Fruit fly (Drosophila melanogaster) whole organism, embryonic: ENCODE data around the gene Sik2.

Source experiments
- B-H2 ChIP-seq: fragments of 200-800 bp; sonication (Bioruptor generic); optimal IDR thresholded peaks from 2 replicates; lab custom pipeline; 2018; ENCODE audit warnings: missing biosample characterization, mild to moderate bottlenecking, missing genetic modification characterization
- Blimp-1 ChIP-seq: fragments of 200-800 bp; sonication (Bioruptor generic); optimal IDR thresholded peaks from 3 replicates; lab custom pipeline; 2018; ENCODE audit warnings: missing biosample characterization, missing genetic modification characterization, mild to moderate bottlenecking, moderate library complexity, missing genetic modification reagents
- BtbVII ChIP-seq: fragments of 200-800 bp; sonication (Bioruptor generic); optimal IDR thresholded peaks from 3 replicates; lab custom pipeline; 2017; ENCODE audit warnings: missing biosample characterization, mild to moderate bottlenecking, missing genetic modification characterization
- Bteb2 ChIP-seq: fragments of 200-800 bp; sonication (Bioruptor generic); optimal IDR thresholded peaks from 2 replicates; lab custom pipeline; 2016; ENCODE audit warnings: missing biosample characterization, missing genetic modification characterization
- CG11504 ChIP-seq: fragments of 200-800 bp; sonication (Bioruptor generic); optimal IDR thresholded peaks from 3 replicates; lab custom pipeline; 2019; ENCODE audit warnings: missing biosample characterization, mild to moderate bottlenecking, missing genetic modification characterization, moderate library complexity
- CG11695 ChIP-seq: fragments of 200-800 bp; sonication (Bioruptor generic); IDR thresholded peaks from 3 replicates; pipeline ENCODE4 v1.3.6; 2022; ENCODE audit warnings: missing biosample characterization, missing genetic modification characterization
- CG12744 ChIP-seq: fragments of 200-800 bp; sonication (Bioruptor generic); optimal IDR thresholded peaks from 2 replicates; lab custom pipeline; 2016; ENCODE audit warnings: missing biosample characterization, missing genetic modification characterization
- CG15011 ChIP-seq: fragments of 200-800 bp; sonication (Bioruptor generic); optimal IDR thresholded peaks from 3 replicates; lab custom pipeline; 2018; ENCODE audit warnings: missing biosample characterization, mild to moderate bottlenecking, missing genetic modification characterization
- CG15514 ChIP-seq: fragments of 200-800 bp; sonication (Bioruptor generic); optimal IDR thresholded peaks from 3 replicates; lab custom pipeline; 2017; ENCODE audit warnings: missing biosample characterization, missing genetic modification characterization, mild to moderate bottlenecking, moderate library complexity, missing genetic modification reagents
- CG18764 ChIP-seq: fragments of 200-800 bp; sonication (Bioruptor generic); optimal IDR thresholded peaks from 3 replicates; lab custom pipeline; 2016; ENCODE audit warnings: missing biosample characterization, missing genetic modification characterization
- CG31441 ChIP-seq: fragments of 200-800 bp; sonication (Bioruptor generic); IDR thresholded peaks from 2 replicates; pipeline ENCODE4 v1.3.6; 2022; ENCODE audit warnings: missing biosample characterization, missing genetic modification characterization
- CG32772 ChIP-seq: fragments of 200-800 bp; sonication (Bioruptor generic); IDR thresholded peaks from 2 replicates; pipeline ENCODE4 v1.3.6; 2022; ENCODE audit warnings: missing biosample characterization, missing genetic modification characterization
- CG42726 ChIP-seq: fragments of 200-800 bp; sonication (Bioruptor generic); IDR thresholded peaks from 2 replicates; pipeline ENCODE4 v1.3.6; 2022; ENCODE audit warnings: missing biosample characterization, missing genetic modification characterization; ENCODE audit not compliant: partially characterized antibody
- CG4404 ChIP-seq: fragments of 200-800 bp; sonication (Bioruptor generic); IDR thresholded peaks from 2 replicates; pipeline ENCODE4 v1.3.6; 2022; ENCODE audit warnings: missing biosample characterization, missing genetic modification characterization
- CG5953 ChIP-seq: fragments of 200-800 bp; sonication (Bioruptor generic); IDR thresholded peaks from 2 replicates; pipeline ENCODE4 v1.3.6; 2022; ENCODE audit warnings: missing biosample characterization, missing genetic modification characterization
- CG6765 ChIP-seq: fragments of 200-800 bp; sonication (Bioruptor generic); optimal IDR thresholded peaks from 3 replicates; lab custom pipeline; 2017; ENCODE audit warnings: missing biosample characterization, mild to moderate bottlenecking, missing genetic modification characterization
- CG6813 ChIP-seq: fragments of 200-800 bp; sonication (Bioruptor generic); optimal IDR thresholded peaks from 2 replicates; lab custom pipeline; 2017; ENCODE audit warnings: missing biosample characterization, missing genetic modification characterization, mild to moderate bottlenecking, moderate library complexity, missing genetic modification reagents
- E2f2 ChIP-seq: fragments of 200-800 bp; sonication (Bioruptor generic); IDR thresholded peaks from 2 replicates; pipeline ENCODE4 v1.3.6; 2022; ENCODE audit warnings: missing biosample characterization, missing genetic modification characterization
- ERR ChIP-seq: fragments of 200-800 bp; sonication (Bioruptor generic); optimal IDR thresholded peaks from 2 replicates; lab custom pipeline; 2016; ENCODE audit warnings: missing biosample characterization, missing genetic modification characterization
- Fer2 ChIP-seq: fragments of 200-800 bp; sonication (Bioruptor generic); optimal IDR thresholded peaks from 2 replicates; lab custom pipeline; 2018; ENCODE audit warnings: missing biosample characterization, mild to moderate bottlenecking, missing genetic modification characterization, moderate library complexity
- Nf-YC ChIP-seq: fragments of 200-800 bp; optimal IDR thresholded peaks from 3 replicates; lab custom pipeline; 2019; ENCODE audit warnings: missing biosample characterization, mild to moderate bottlenecking, missing genetic modification characterization, moderate library complexity
- Side ChIP-seq: fragments of 200-800 bp; sonication (Bioruptor generic); optimal IDR thresholded peaks from 2 replicates; lab custom pipeline; 2016; ENCODE audit warnings: missing biosample characterization, missing genetic modification characterization
- Sox102F ChIP-seq: fragments of 200-800 bp; sonication (Bioruptor generic); optimal IDR thresholded peaks from 2 replicates; lab custom pipeline; 2018; ENCODE audit warnings: missing biosample characterization, mild to moderate bottlenecking, missing genetic modification characterization, moderate library complexity
- Spps ChIP-seq: fragments of 200-800 bp; sonication (Bioruptor generic); optimal IDR thresholded peaks from 2 replicates; lab custom pipeline; 2018; ENCODE audit warnings: missing biosample characterization, mild to moderate bottlenecking, missing genetic modification characterization
- TFAM ChIP-seq: fragments of 200-800 bp; sonication (Bioruptor generic); optimal IDR thresholded peaks from 2 replicates; lab custom pipeline; 2017; ENCODE audit warnings: missing biosample characterization, missing genetic modification characterization, inconsistent platforms
- Tbp ChIP-seq: fragments of >200 bp; optimal IDR thresholded peaks from 2 replicates; lab custom pipeline; 2018; ENCODE audit warnings: missing biosample characterization, missing genetic modification characterization
- Xbp1 ChIP-seq: fragments of 200-800 bp; sonication (Bioruptor generic); optimal IDR thresholded peaks from 3 replicates; lab custom pipeline; 2016; ENCODE audit warnings: missing biosample characterization, mild to moderate bottlenecking, missing genetic modification characterization
- ac ChIP-seq: fragments of 200-800 bp; sonication (Bioruptor generic); optimal IDR thresholded peaks from 3 replicates; lab custom pipeline; 2017; ENCODE audit warnings: missing biosample characterization, mild to moderate bottlenecking, missing genetic modification characterization
- ase ChIP-seq: fragments of 200-800 bp; sonication (Bioruptor generic); IDR thresholded peaks from 3 replicates; pipeline ENCODE4 v1.3.6; 2022; ENCODE audit warnings: missing biosample characterization, missing genetic modification characterization
- bab2 ChIP-seq: fragments of 200-800 bp; sonication (Bioruptor generic); optimal IDR thresholded peaks from 2 replicates; lab custom pipeline; 2016; ENCODE audit warnings: missing biosample characterization, missing genetic modification characterization
- danr ChIP-seq: fragments of 200-800 bp; sonication (Bioruptor generic); IDR thresholded peaks from 2 replicates; pipeline ENCODE4 v1.3.6; 2022; ENCODE audit warnings: missing biosample characterization, missing genetic modification characterization
- dmrt99B ChIP-seq: fragments of 200-800 bp; sonication (Bioruptor generic); optimal IDR thresholded peaks from 2 replicates; lab custom pipeline; 2018; ENCODE audit warnings: missing biosample characterization, mild to moderate bottlenecking, missing genetic modification characterization, moderate library complexity
- hbn ChIP-seq: fragments of 200-800 bp; sonication (Bioruptor generic); IDR thresholded peaks from 2 replicates; pipeline ENCODE4 v1.3.6; 2022; ENCODE audit warnings: missing biosample characterization, missing genetic modification characterization; ENCODE audit not compliant: partially characterized antibody
- ind ChIP-seq: fragments of 200-800 bp; sonication (Bioruptor generic); optimal IDR thresholded peaks from 3 replicates; lab custom pipeline; 2016; ENCODE audit warnings: missing biosample characterization, missing genetic modification characterization
- kni ChIP-seq: fragments of 200-800 bp; sonication (Bioruptor generic); optimal IDR thresholded peaks from 3 replicates; lab custom pipeline; 2017; ENCODE audit warnings: mild to moderate bottlenecking, missing biosample characterization, missing genetic modification reagents, missing genetic modification characterization
- knrl ChIP-seq: fragments of 200-800 bp; sonication (Bioruptor generic); IDR thresholded peaks from 3 replicates; pipeline ENCODE4 v1.3.6; 2022; ENCODE audit warnings: missing biosample characterization, missing genetic modification characterization; ENCODE audit not compliant: partially characterized antibody
- lola ChIP-seq, 3 experiments: fragments of >200 bp in 2 of 3; fragments of 200-800 bp in 1 of 3; sonication (Bioruptor generic) in 1 of 3; optimal IDR thresholded peaks; 2 replicates each; lab custom pipeline; 2017 to 2019; ENCODE audit warnings: missing biosample characterization in 3 of 3, missing genetic modification characterization in 3 of 3, mild to moderate bottlenecking in 1 of 3, moderate library complexity in 1 of 3
- luna ChIP-seq: fragments of 200-800 bp; sonication (Bioruptor generic); optimal IDR thresholded peaks from 2 replicates; lab custom pipeline; 2016; ENCODE audit warnings: missing biosample characterization, missing genetic modification characterization
- nom ChIP-seq: fragments of 200-800 bp; sonication (Bioruptor generic); optimal IDR thresholded peaks from 2 replicates; lab custom pipeline; 2017; ENCODE audit warnings: missing biosample characterization, missing genetic modification characterization, mild to moderate bottlenecking, moderate library complexity, missing genetic modification reagents
- odd ChIP-seq: fragments of 200-800 bp; sonication (Bioruptor generic); optimal IDR thresholded peaks from 2 replicates; lab custom pipeline; 2017; ENCODE audit warnings: missing biosample characterization, mild to moderate bottlenecking, missing genetic modification characterization
- psq ChIP-seq: fragments of 200-800 bp; sonication (Bioruptor generic); optimal IDR thresholded peaks from 2 replicates; lab custom pipeline; 2017; ENCODE audit warnings: missing biosample characterization, missing genetic modification characterization
- pzg ChIP-seq: fragments of 200-800 bp; sonication (Bioruptor generic); optimal IDR thresholded peaks from 3 replicates; lab custom pipeline; 2018; ENCODE audit warnings: missing biosample characterization, mild to moderate bottlenecking, missing genetic modification characterization, moderate library complexity
- ranshi ChIP-seq: fragments of 200-800 bp; sonication (Bioruptor generic); IDR thresholded peaks from 2 replicates; pipeline ENCODE4 v1.3.6; 2022; ENCODE audit warnings: missing biosample characterization, missing genetic modification characterization
- rib ChIP-seq: fragments of 200-800 bp; sonication (Bioruptor generic); IDR thresholded peaks from 2 replicates; pipeline ENCODE4 v1.3.6; 2022; ENCODE audit warnings: missing biosample characterization, missing genetic modification characterization
- sim ChIP-seq: fragments of 200-800 bp; sonication (Bioruptor generic); IDR thresholded peaks from 2 replicates; pipeline ENCODE4 v1.3.6; 2022; ENCODE audit warnings: missing biosample characterization, missing genetic modification characterization
- slou ChIP-seq: fragments of 200-800 bp; sonication (Bioruptor generic); optimal IDR thresholded peaks from 3 replicates; lab custom pipeline; 2016; ENCODE audit warnings: missing biosample characterization, missing genetic modification characterization
- unc-4 ChIP-seq: fragments of 200-800 bp; sonication (Bioruptor generic); IDR thresholded peaks from 2 replicates; pipeline ENCODE4 v1.3.6; 2022; ENCODE audit warnings: missing biosample characterization, missing genetic modification characterization; ENCODE audit not compliant: partially characterized antibody
- wdn ChIP-seq: fragments of 200-800 bp; sonication (Bioruptor generic); IDR thresholded peaks from 2 replicates; pipeline ENCODE4 v1.3.6; 2022; ENCODE audit warnings: missing biosample characterization, missing genetic modification characterization
- yki ChIP-seq: fragments of >200 bp; optimal IDR thresholded peaks from 3 replicates; lab custom pipeline; 2018
- z ChIP-seq: fragments of 200-800 bp; sonication (Bioruptor generic); IDR thresholded peaks from 3 replicates; pipeline ENCODE4 v1.3.6; 2022; ENCODE audit warnings: missing biosample characterization, missing genetic modification characterization

The Sik2 gene

DNA sequence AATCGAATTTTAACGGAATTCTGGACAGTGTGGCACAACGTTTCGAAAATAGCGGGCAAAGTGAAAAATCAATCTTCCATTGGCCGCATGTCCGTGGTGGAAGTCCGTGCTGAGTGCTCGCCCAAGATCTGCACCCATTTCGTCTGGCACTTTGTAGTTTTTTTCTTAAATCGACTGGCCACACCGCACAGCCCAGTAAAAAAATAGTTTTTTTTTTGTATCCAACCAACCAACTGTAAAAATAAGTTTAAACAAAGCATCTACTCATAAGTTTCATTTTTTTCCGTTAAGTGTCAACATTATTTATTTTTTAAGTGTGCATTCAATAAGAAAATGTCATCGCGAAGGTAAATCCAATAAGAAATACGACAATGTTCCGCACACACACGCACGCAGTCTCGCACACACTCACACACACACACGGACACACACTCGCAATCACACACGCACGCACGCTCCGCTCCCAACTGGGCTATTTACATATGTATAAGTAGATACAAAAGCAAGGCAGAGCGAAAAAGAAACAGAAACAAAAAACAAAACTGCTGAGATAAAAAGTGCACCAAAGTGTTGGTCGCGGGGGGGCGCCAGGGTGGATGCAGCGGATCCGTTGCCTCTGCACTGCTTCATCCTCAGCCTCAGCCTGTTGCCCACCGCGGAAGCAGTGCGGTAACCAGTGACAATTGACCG is 32.5 kb upstream of the Sik2 start, which contains the start of gene csw (continued):
- TF ChIP-seq knrl (GFP tag; lab: Robert Waterston, UW), result peak; percentile 21; the same call in 1 of the 3 replicates
- TF ChIP-seq odd (GFP tag; lab: Kevin White, UChicago), result no peak
- peak; percentile 96 for TF ChIP-seq pzg
- peak; percentile 60 for TF ChIP-seq Nf-YC (tag; lab: Kevin White, UChicago)
- TF ChIP-seq lola (GFP tag; optimal IDR thresholded peaks at IDR 0.05; lab: Kevin White, UChicago), result peak in 1 of 3 experiments; percentile 60
- TF ChIP-seq CG12744 (GFP tag; lab: Kevin White, UChicago), result no peak
- TF ChIP-seq ranshi (GFP tag; lab: Robert Waterston, UW), result no peak
- no peak for TF ChIP-seq hbn (GFP tag; lab: Robert Waterston, UW)
- no peak for TF ChIP-seq wdn
- no peak for TF ChIP-seq psq (GFP tag; lab: Kevin White, UChicago)
- peak; percentile 82 for TF ChIP-seq CG32772 (GFP tag; lab: Robert Waterston, UW)
- TF ChIP-seq TFAM (GFP tag; lab: Kevin White, UChicago), result no peak
- peak; percentile 40 for TF ChIP-seq Xbp1 (GFP tag; lab: Kevin White, UChicago)
- peak; percentile 83 for TF ChIP-seq E2f2
- TF ChIP-seq CG11695, result no peak
- TF ChIP-seq Bteb2 (GFP tag; lab: Kevin White, UChicago), result peak; percentile 57
- TF ChIP-seq CG4404, result peak; percentile 32; the same call in 1 of the 2 replicates
- TF ChIP-seq Tbp (GFP tag; lab: Kevin White, UChicago), result no peak
- no peak for TF ChIP-seq slou (GFP tag; lab: Kevin White, UChicago)
- 0 out of 2 replicates have a peak, but pooled peaks have one; percentile 14 for TF ChIP-seq unc-4
- TF ChIP-seq B-H2 (GFP tag; lab: Kevin White, UChicago), result peak; percentile 57
- peak; percentile 33 for TF ChIP-seq Side (GFP tag; lab: Kevin White, UChicago)
- TF ChIP-seq CG42726 (GFP tag; lab: Robert Waterston, UW), result peak; percentile 67
- no peak for TF ChIP-seq Sox102F (GFP tag; lab: Kevin White, UChicago)
- TF ChIP-seq CG5953, result no peak
- no peak for TF ChIP-seq luna (GFP tag; lab: Kevin White, UChicago)
- no peak for TF ChIP-seq CG15011
- no peak for TF ChIP-seq yki (lab: Kevin White, UChicago)
- peak; percentile 6 for TF ChIP-seq bab2 (GFP tag; lab: Kevin White, UChicago)
- no peak for TF ChIP-seq danr
- peak; percentile 32 for TF ChIP-seq ind
- no peak for TF ChIP-seq CG6765 (GFP tag; lab: Kevin White, UChicago)
- peak; percentile 36 for TF ChIP-seq kni
- peak; percentile 19 for TF ChIP-seq ERR (GFP tag; lab: Kevin White, UChicago)
- no peak for TF ChIP-seq Fer2 (tag; lab: Kevin White, UChicago)
- TF ChIP-seq CG18764 (GFP tag; lab: Kevin White, UChicago), result peak; percentile 24
- TF ChIP-seq Blimp-1, result peak; percentile 29
- TF ChIP-seq CG11504 (tag; lab: Kevin White, UChicago), result no peak
- no peak for TF ChIP-seq BtbVII (GFP tag; lab: Kevin White, UChicago)
- peak; percentile 90 for TF ChIP-seq CG15514 (GFP tag; lab: Kevin White, UChicago)
- no peak for TF ChIP-seq z (GFP tag; lab: Robert Waterston, UW)
- no peak for TF ChIP-seq Spps (tag; lab: Kevin White, UChicago)
- TF ChIP-seq ac (GFP tag; lab: Kevin White, UChicago), result no peak
- no peak for TF ChIP-seq rib (GFP tag; lab: Robert Waterston, UW)
- TF ChIP-seq CG6813, result no peak
- TF ChIP-seq nom, result peak; percentile 99
- no peak for TF ChIP-seq ase (GFP tag; lab: Robert Waterston, UW)
- TF ChIP-seq CG31441, result no peak
- TF ChIP-seq sim (GFP tag; lab: Robert Waterston, UW), result no peak
- TF ChIP-seq dmrt99B (tag; lab: Kevin White, UChicago), result no peak
